Fruit fly (Drosophila melanogaster): ENCODE results near the gene CG31431.

Gene CG31431

DNA sequence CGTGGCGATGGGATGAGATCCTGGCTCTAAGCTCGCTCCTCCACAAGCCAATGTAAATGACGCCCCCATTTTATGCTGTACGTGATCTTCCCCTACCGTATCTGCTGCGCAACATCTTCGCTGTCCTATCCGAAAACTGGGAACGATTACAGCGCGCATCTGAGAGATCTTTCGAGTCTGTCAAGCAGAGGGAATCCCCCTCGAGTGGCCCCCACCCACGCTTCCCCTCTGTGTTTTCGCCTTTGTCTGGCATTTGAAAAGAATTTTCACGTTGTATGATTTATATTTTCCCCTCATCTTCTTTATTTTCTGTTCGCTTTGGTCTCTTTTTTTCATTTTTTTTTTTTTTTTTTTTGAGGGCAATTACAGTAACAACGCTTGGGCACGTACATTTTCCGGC, 23.0 kb upstream of the CG31431 start:
- TF ChIP-seq Rel (GFP tag; optimal IDR thresholded peaks at IDR 0.05) (no peak), Rel (tag; optimal IDR thresholded peaks at IDR 0.05) (peak; percentile 92), dsf (GFP tag; optimal IDR thresholded peaks at IDR 0.05; ENCODE audit: borderline replicate concordance) (no peak)

DNA sequence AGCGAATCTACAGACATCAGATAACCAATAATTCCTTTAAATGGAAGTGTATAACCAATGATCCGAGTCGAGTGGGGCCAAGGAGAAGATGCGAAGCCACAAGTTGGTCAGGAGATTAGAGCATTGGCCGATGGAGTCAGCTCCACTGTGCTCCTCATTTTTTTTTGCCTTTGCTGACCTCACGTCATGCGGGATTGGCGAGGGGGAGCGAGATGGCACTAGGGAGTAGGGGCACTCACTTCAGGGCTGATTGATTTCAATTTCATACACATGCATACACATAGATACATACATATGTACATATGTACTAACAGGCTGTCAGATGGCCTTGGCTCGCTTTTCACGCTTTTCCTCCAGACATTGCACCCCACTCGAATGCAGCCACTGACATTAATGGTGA, 22.2 kb upstream of the CG31431 start:
- no peak for TF ChIP-seq sage (GFP tag; optimal IDR thresholded peaks at IDR 0.05)
- no peak for TF ChIP-seq ey (GFP tag; optimal IDR thresholded peaks at IDR 0.05)
- no peak for TF ChIP-seq Mio (GFP tag; optimal IDR thresholded peaks at IDR 0.05)
- TF ChIP-seq Dfd (GFP tag; optimal IDR thresholded peaks at IDR 0.05), result no peak
- no peak for TF ChIP-seq br (GFP tag; optimal IDR thresholded peaks at IDR 0.05)
- no peak for TF ChIP-seq fru (GFP tag; optimal IDR thresholded peaks at IDR 0.05)
- TF ChIP-seq dmrt93B (GFP tag; optimal IDR thresholded peaks at IDR 0.05), result no peak
- TF ChIP-seq HLH106 (tag; optimal IDR thresholded peaks at IDR 0.05), result no peak
- no peak for TF ChIP-seq rgr (GFP tag; optimal IDR thresholded peaks at IDR 0.05)
- no peak for TF ChIP-seq CG32264 (GFP tag; optimal IDR thresholded peaks at IDR 0.05)
- no peak for TF ChIP-seq N (GFP tag; optimal IDR thresholded peaks at IDR 0.05)
- TF ChIP-seq OdsH (GFP tag; optimal IDR thresholded peaks at IDR 0.05), result no peak
- TF ChIP-seq usp (GFP tag; optimal IDR thresholded peaks at IDR 0.05), result no peak
- no peak for TF ChIP-seq Hnf4 (GFP tag; optimal IDR thresholded peaks at IDR 0.05)

DNA sequence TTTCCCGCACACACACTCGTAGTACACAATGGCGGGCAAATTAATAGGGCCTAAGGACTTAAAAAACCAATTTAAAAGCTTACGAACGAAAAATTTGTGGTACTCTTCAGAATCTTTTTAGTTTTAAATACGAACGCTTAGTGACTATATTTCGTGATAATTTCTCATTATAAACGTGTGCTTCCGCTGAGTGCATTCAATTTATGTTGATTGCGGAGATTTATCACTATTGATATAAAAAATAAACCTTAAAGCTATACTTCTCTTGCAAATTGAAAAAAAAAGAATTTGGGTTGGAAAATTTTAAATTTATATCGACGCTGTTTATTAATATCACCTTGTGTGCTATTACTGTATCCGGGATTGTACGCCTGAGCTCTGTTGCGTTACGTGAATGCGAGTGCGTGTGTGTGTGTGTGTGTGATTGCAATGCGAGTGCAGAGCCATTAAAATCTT, 21.5 kb upstream of the CG31431 start:
- TF ChIP-seq GATAd (GFP tag; optimal IDR thresholded peaks at IDR 0.05) (no peak), Hr83 (GFP tag; optimal IDR thresholded peaks at IDR 0.05; ENCODE audit: poor library complexity, severe bottlenecking) (no peak), sage (GFP tag; optimal IDR thresholded peaks at IDR 0.05) (peak; percentile 87), tai (GFP tag; optimal IDR thresholded peaks at IDR 0.05) (peak; percentile 82), pan (optimal IDR thresholded peaks at IDR 0.05) (no peak), N (GFP tag; optimal IDR thresholded peaks at IDR 0.05) (no peak), foxo (GFP tag; optimal IDR thresholded peaks at IDR 0.05) (peak; percentile 87 to 97), usp (GFP tag; optimal IDR thresholded peaks at IDR 0.05) (no peak), psq (GFP tag; optimal IDR thresholded peaks at IDR 0.05) (peak; percentile 93), Vsx2 (GFP tag; optimal IDR thresholded peaks at IDR 0.05; ENCODE audit: partially characterized antibody) (no peak), HLH106 (tag; optimal IDR thresholded peaks at IDR 0.05) (peak; percentile 95), Dif (GFP tag; optimal IDR thresholded peaks at IDR 0.05; ENCODE audit: partially characterized antibody) (no peak), rgr (GFP tag; optimal IDR thresholded peaks at IDR 0.05) (peak; percentile 94), dsf (GFP tag; optimal IDR thresholded peaks at IDR 0.05; ENCODE audit: borderline replicate concordance) (peak; percentile 71), Jra (GFP tag; optimal IDR thresholded peaks at IDR 0.05) (peak; percentile 90), brk (GFP tag; optimal IDR thresholded peaks at IDR 0.05) (peak; percentile 82), Rel (GFP tag; optimal IDR thresholded peaks at IDR 0.05) (peak; percentile 73), Rel (tag; optimal IDR thresholded peaks at IDR 0.05) (peak; percentile 74), Dfd (GFP tag; optimal IDR thresholded peaks at IDR 0.05) (peak; percentile 87), OdsH (GFP tag; optimal IDR thresholded peaks at IDR 0.05) (peak; percentile 97), lola (GFP tag; optimal IDR thresholded peaks at IDR 0.05) (no peak), dmrt93B (GFP tag; optimal IDR thresholded peaks at IDR 0.05) (peak; percentile 95), Myc (optimal IDR thresholded peaks at IDR 0.05) (no peak), CG9705 (GFP tag; optimal IDR thresholded peaks at IDR 0.05) (peak; percentile 91), sv (GFP tag; optimal IDR thresholded peaks at IDR 0.05) (peak; percentile 31), CG32264 (GFP tag; optimal IDR thresholded peaks at IDR 0.05) (peak; percentile 93), dl (GFP tag; optimal IDR thresholded peaks at IDR 0.05; ENCODE audit: insufficient read depth in 1 of 2, partially characterized antibody in 2 of 2) (no peak), ey (GFP tag; optimal IDR thresholded peaks at IDR 0.05) (peak; percentile 95), br (GFP tag; optimal IDR thresholded peaks at IDR 0.05) (peak; percentile 95), h (GFP tag; optimal IDR thresholded peaks at IDR 0.05) (peak; percentile 96), Sp1 (GFP tag; optimal IDR thresholded peaks at IDR 0.05) (peak; percentile 96), Hr78 (GFP tag; optimal IDR thresholded peaks at IDR 0.05) (no peak), CrebA (GFP tag; optimal IDR thresholded peaks at IDR 0.05; ENCODE audit: borderline replicate concordance) (no peak), jim (GFP tag; optimal IDR thresholded peaks at IDR 0.05) (no peak), Abd-B (GFP tag; optimal IDR thresholded peaks at IDR 0.05) (no peak), fru (GFP tag; optimal IDR thresholded peaks at IDR 0.05) (peak; percentile 98), woc (GFP tag; optimal IDR thresholded peaks at IDR 0.05) (peak; percentile 97), Mio (GFP tag; optimal IDR thresholded peaks at IDR 0.05) (no peak), Hnf4 (GFP tag; optimal IDR thresholded peaks at IDR 0.05) (peak; percentile 89)
